Fruit fly (Drosophila melanogaster): Measurements from ENCODE around the gene Afti.
A peak's percentile ranks its signal among the peaks of the same experiment; 100 is the strongest.

Gene Afti

dm6 chr3R:14326250-14327112, at the start of gene Afti, which contains the start of gene ATPsynE:
Gene Afti (minus strand): TSS chr3R:14326689.
Gene ATPsynE (plus strand): TSS chr3R:14326947.
- TF ChIP-seq CG12768 (GFP tag; optimal IDR thresholded peaks at IDR 0.05): peak; percentile 77
- TF ChIP-seq CG33017 (tag; optimal IDR thresholded peaks at IDR 0.05): peak; percentile 56
- no peak for TF ChIP-seq CG5204 (GFP tag; optimal IDR thresholded peaks at IDR 0.05)
- TF ChIP-seq pad (GFP tag; optimal IDR thresholded peaks at IDR 0.05): peak; percentile 44
- TF ChIP-seq cic (GFP tag; optimal IDR thresholded peaks at IDR 0.05): no peak
- no peak for TF ChIP-seq toe (GFP tag; optimal IDR thresholded peaks at IDR 0.05)
- peak; percentile 77 for TF ChIP-seq CG1620 (GFP tag; optimal IDR thresholded peaks at IDR 0.05)
- TF ChIP-seq CG14711 (tag; optimal IDR thresholded peaks at IDR 0.05): peak; percentile 30
- TF ChIP-seq Hr96 (GFP tag; optimal IDR thresholded peaks at IDR 0.05): no peak
- TF ChIP-seq CG7045 (GFP tag; optimal IDR thresholded peaks at IDR 0.05): peak; percentile 77
- peak; percentile 41 for TF ChIP-seq Crg-1 (GFP tag; optimal IDR thresholded peaks at IDR 0.05)
- TF ChIP-seq Clk (GFP tag; optimal IDR thresholded peaks at IDR 0.05): peak; percentile 79
- TF ChIP-seq cnc (optimal IDR thresholded peaks at IDR 0.05): no peak
- no peak for TF ChIP-seq kay (GFP tag; ENCODE audit: borderline replicate concordance)
- TF ChIP-seq Mnt (GFP tag; optimal IDR thresholded peaks at IDR 0.05): peak; percentile 44
- peak; percentile 66 for TF ChIP-seq CG7101 (tag; optimal IDR thresholded peaks at IDR 0.05)
- peak; percentile 84 for TF ChIP-seq ovo (GFP tag; optimal IDR thresholded peaks at IDR 0.05)
- TF ChIP-seq tj (GFP tag; optimal IDR thresholded peaks at IDR 0.05): peak; percentile 62
- TF ChIP-seq bab1 (GFP tag; optimal IDR thresholded peaks at IDR 0.05): no peak
- TF ChIP-seq CG11617 (GFP tag; optimal IDR thresholded peaks at IDR 0.05): peak; percentile 75

- TF ChIP-seq kay (GFP tag; ENCODE audit: borderline replicate concordance) (peak; percentile 42), cic (GFP tag; optimal IDR thresholded peaks at IDR 0.05) (no peak), CG14711 (tag; optimal IDR thresholded peaks at IDR 0.05) (peak; percentile 32), cnc (optimal IDR thresholded peaks at IDR 0.05) (no peak), CG33017 (tag; optimal IDR thresholded peaks at IDR 0.05) (peak; percentile 40)
Observed at dm6 chr3R:14373828-14374217, 47.3 kb upstream of the Afti start.

- TF ChIP-seq kay (GFP tag; ENCODE audit: borderline replicate concordance) (peak; percentile 65), CG14711 (tag; optimal IDR thresholded peaks at IDR 0.05) (peak; percentile 50), CG7101 (tag; optimal IDR thresholded peaks at IDR 0.05) (peak; percentile 58), tj (GFP tag; optimal IDR thresholded peaks at IDR 0.05) (peak; percentile 79), Hr96 (GFP tag; optimal IDR thresholded peaks at IDR 0.05) (peak; percentile 77), CG33017 (tag; optimal IDR thresholded peaks at IDR 0.05) (peak; percentile 77), Clk (GFP tag; optimal IDR thresholded peaks at IDR 0.05) (no peak), CG1620 (GFP tag; optimal IDR thresholded peaks at IDR 0.05) (peak; percentile 20), bab1 (GFP tag; optimal IDR thresholded peaks at IDR 0.05) (no peak), Mnt (GFP tag; optimal IDR thresholded peaks at IDR 0.05) (no peak), cnc (optimal IDR thresholded peaks at IDR 0.05) (no peak), CG7045 (GFP tag; optimal IDR thresholded peaks at IDR 0.05) (peak; percentile 58), Crg-1 (GFP tag; optimal IDR thresholded peaks at IDR 0.05) (no peak), CG11617 (GFP tag; optimal IDR thresholded peaks at IDR 0.05) (peak; percentile 67), CG5204 (GFP tag; optimal IDR thresholded peaks at IDR 0.05) (peak; percentile 74)
Observed at dm6 chr3R:14373192-14373827, 46.8 kb upstream of the Afti start.

- TF ChIP-seq bab1 (GFP tag; optimal IDR thresholded peaks at IDR 0.05) (no peak), tj (GFP tag; optimal IDR thresholded peaks at IDR 0.05) (no peak), CG5204 (GFP tag; optimal IDR thresholded peaks at IDR 0.05) (no peak), CG14711 (tag; optimal IDR thresholded peaks at IDR 0.05) (no peak), CG33017 (tag; optimal IDR thresholded peaks at IDR 0.05) (no peak), CG11617 (GFP tag; optimal IDR thresholded peaks at IDR 0.05) (no peak), ovo (GFP tag; optimal IDR thresholded peaks at IDR 0.05) (no peak)
Observed at dm6 chr3R:14372815-14373191, 46.3 kb upstream of the Afti start, which contains the start of gene NK7.1. Gene NK7.1 (minus strand): TSS chr3R:14372951.

- peak; percentile 86 for TF ChIP-seq kay (GFP tag; ENCODE audit: borderline replicate concordance)
- TF ChIP-seq Hr96 (GFP tag; optimal IDR thresholded peaks at IDR 0.05): no peak
- TF ChIP-seq tj (GFP tag; optimal IDR thresholded peaks at IDR 0.05): peak; percentile 34
Observed at dm6 chr3R:14371133-14371676, 44.7 kb upstream of the Afti start.

dm6 chr3R:14370199-14370933, 43.9 kb upstream of the Afti start:
- TF ChIP-seq tj (GFP tag; optimal IDR thresholded peaks at IDR 0.05) (peak; percentile 87), CG7101 (tag; optimal IDR thresholded peaks at IDR 0.05) (peak; percentile 73), kay (GFP tag; ENCODE audit: borderline replicate concordance) (peak; percentile 61), CG7045 (GFP tag; optimal IDR thresholded peaks at IDR 0.05) (no peak), CG33017 (tag; optimal IDR thresholded peaks at IDR 0.05) (peak; percentile 56), bab1 (GFP tag; optimal IDR thresholded peaks at IDR 0.05) (peak; percentile 61), Crg-1 (GFP tag; optimal IDR thresholded peaks at IDR 0.05) (peak; percentile 48), pad (GFP tag; optimal IDR thresholded peaks at IDR 0.05) (no peak), ovo (GFP tag; optimal IDR thresholded peaks at IDR 0.05) (peak; percentile 1), CG11617 (GFP tag; optimal IDR thresholded peaks at IDR 0.05) (peak; percentile 38), CG14711 (tag; optimal IDR thresholded peaks at IDR 0.05) (peak; percentile 69), Mnt (GFP tag; optimal IDR thresholded peaks at IDR 0.05) (no peak)

Data from whole organism, adult.